Worm (Caenorhabditis elegans) whole organism, L1 larva: Measurements from ENCODE around the gene F46H6.5.

Experiments
- C34B4.2 ChIP-seq: sonication (generic microtip); optimal IDR thresholded peaks from 2 replicates; lab custom pipeline; 2017; ENCODE audit warnings: mild to moderate bottlenecking, missing genetic modification characterization, missing compliant biosample characterization
- F16B12.6 ChIP-seq: fragments of 150-350 bp; optimal IDR thresholded peaks from 2 replicates; lab custom pipeline; 2014; ENCODE audit warnings: missing biosample characterization, missing genetic modification characterization
- Y116A8C.19 ChIP-seq: sonication (generic microtip); optimal IDR thresholded peaks from 2 replicates; lab custom pipeline; 2016; ENCODE audit warnings: missing compliant biosample characterization, missing genetic modification characterization, borderline replicate concordance
- aha-1 ChIP-seq: fragments of 150-350 bp; optimal IDR thresholded peaks from 2 replicates; lab custom pipeline; 2014; ENCODE audit warnings: missing biosample characterization, missing genetic modification characterization
- alr-1 ChIP-seq: fragments of 200-800 bp; sonication (Bioruptor generic); optimal IDR thresholded peaks from 2 replicates; lab custom pipeline; 2018; ENCODE audit warnings: borderline replicate concordance, mild to moderate bottlenecking, missing genetic modification characterization, missing compliant biosample characterization
- ama-1 ChIP-seq: fragments of 150-350 bp; optimal IDR thresholded peaks from 2 replicates; lab custom pipeline; 2014
- ceh-8 ChIP-seq: fragments of 200-800 bp; sonication (Bioruptor generic); optimal IDR thresholded peaks from 2 replicates; lab custom pipeline; 2018; ENCODE audit warnings: mild to moderate bottlenecking, missing genetic modification characterization, moderate library complexity, missing compliant biosample characterization
- ceh-90 ChIP-seq: sonication (generic microtip); optimal IDR thresholded peaks from 2 replicates; lab custom pipeline; 2016; ENCODE audit warnings: missing genetic modification characterization, missing compliant biosample characterization
- dpl-1 ChIP-seq, 3 experiments: fragments of 150-350 bp in 2 of 3; sonication (generic microtip) in 1 of 3; optimal IDR thresholded peaks; 2 replicates each; lab custom pipeline; 2014 to 2017; ENCODE audit warnings: missing biosample characterization in 3 of 3, missing genetic modification characterization in 3 of 3, missing genetic modification reagents in 3 of 3
- efl-3 ChIP-seq: fragments of 200-800 bp; sonication (Bioruptor generic); optimal IDR thresholded peaks from 2 replicates; lab custom pipeline; 2018; ENCODE audit warnings: mild to moderate bottlenecking, missing genetic modification characterization, missing compliant biosample characterization
- egl-27 ChIP-seq, 2 experiments: fragments of 150-350 bp in 1 of 2; sonication (generic microtip); optimal IDR thresholded peaks; 3 replicates each; lab custom pipeline; 2017 to 2018; ENCODE audit warnings: missing biosample characterization in 2 of 2, missing genetic modification characterization in 2 of 2, missing genetic modification reagents in 2 of 2
- elt-3 ChIP-seq, 6 experiments: fragments of 150-350 bp in 1 of 6; sonication (generic microtip); optimal IDR thresholded peaks; 2 replicates each; lab custom pipeline; 2017 to 2018; ENCODE audit warnings: missing biosample characterization in 6 of 6, missing genetic modification characterization in 6 of 6, inconsistent platforms in 1 of 6
- ets-5 ChIP-seq: fragments of 200-800 bp; sonication (Bioruptor generic); IDR thresholded peaks from 2 replicates; pipeline ENCODE4 v1.3.6; 2022; ENCODE audit warnings: missing genetic modification characterization, missing compliant biosample characterization
- fkh-10 ChIP-seq: sonication (generic microtip); optimal IDR thresholded peaks from 2 replicates; lab custom pipeline; 2017; ENCODE audit warnings: missing biosample characterization, missing genetic modification reagents, missing genetic modification characterization
- fos-1 ChIP-seq: fragments of 150-350 bp; optimal IDR thresholded peaks from 2 replicates; lab custom pipeline; 2014; ENCODE audit warnings: missing biosample characterization, missing genetic modification characterization
- grh-1 ChIP-seq: fragments of 200-800 bp; sonication (Bioruptor generic); IDR thresholded peaks from 2 replicates; pipeline ENCODE4 v1.3.6; 2022; ENCODE audit warnings: missing genetic modification reagents, missing genetic modification characterization, missing compliant biosample characterization
- hlh-4 ChIP-seq: sonication (generic microtip); optimal IDR thresholded peaks from 2 replicates; lab custom pipeline; 2016; ENCODE audit warnings: mild to moderate bottlenecking, missing genetic modification characterization, missing compliant biosample characterization
- hpl-2 ChIP-seq: fragments of 150-350 bp; optimal IDR thresholded peaks from 2 replicates; lab custom pipeline; 2014; ENCODE audit warnings: missing biosample characterization, missing genetic modification reagents, missing genetic modification characterization
- isw-1 ChIP-seq: fragments of 200-800 bp; sonication (Bioruptor generic); IDR thresholded peaks from 2 replicates; pipeline ENCODE4 v1.3.6; 2022; ENCODE audit warnings: missing genetic modification characterization, missing compliant biosample characterization
- lin-14 ChIP-seq: fragments of 200-800 bp; sonication (Bioruptor generic); optimal IDR thresholded peaks from 2 replicates; lab custom pipeline; 2018; ENCODE audit warnings: mild to moderate bottlenecking, missing genetic modification characterization, moderate library complexity, missing compliant biosample characterization
- lin-35 ChIP-seq, 2 experiments: fragments of 150-350 bp; optimal IDR thresholded peaks; 2 replicates each; lab custom pipeline; 2014; ENCODE audit warnings: missing biosample characterization in 2 of 2, missing genetic modification characterization in 2 of 2, missing genetic modification reagents in 2 of 2
- lsy-2 ChIP-seq, 2 experiments: fragments of 150-350 bp; optimal IDR thresholded peaks; 2 replicates each; lab custom pipeline; 2014; ENCODE audit warnings: missing biosample characterization in 2 of 2, missing genetic modification characterization in 2 of 2
- mab-9 ChIP-seq: fragments of 200-800 bp; sonication (Bioruptor generic); IDR thresholded peaks from 2 replicates; pipeline ENCODE4 v1.3.6; 2022; ENCODE audit warnings: missing genetic modification reagents, missing genetic modification characterization, missing compliant biosample characterization
- mep-1 ChIP-seq: fragments of 150-350 bp; optimal IDR thresholded peaks from 2 replicates; lab custom pipeline; 2014; ENCODE audit warnings: missing biosample characterization, missing genetic modification characterization
- nhr-12 ChIP-seq: sonication (generic microtip); optimal IDR thresholded peaks from 2 replicates; lab custom pipeline; 2017; ENCODE audit warnings: missing biosample characterization, missing genetic modification characterization
- nhr-19 ChIP-seq: fragments of 200-800 bp; sonication (Bioruptor generic); conservative IDR thresholded peaks from 2 replicates; pipeline ENCODE4 v1.3.6; 2022; ENCODE audit warnings: missing genetic modification characterization, missing compliant biosample characterization
- nhr-20 ChIP-seq: sonication (generic microtip); optimal IDR thresholded peaks from 2 replicates; lab custom pipeline; 2016; ENCODE audit warnings: mild to moderate bottlenecking, missing genetic modification characterization, missing compliant biosample characterization
- nhr-28 ChIP-seq: fragments of 150-350 bp; optimal IDR thresholded peaks from 2 replicates; lab custom pipeline; 2014; ENCODE audit warnings: missing biosample characterization, missing genetic modification characterization
- nhr-47 ChIP-seq: sonication (generic microtip); optimal IDR thresholded peaks from 2 replicates; lab custom pipeline; 2016; ENCODE audit warnings: mild to moderate bottlenecking, missing genetic modification characterization, moderate library complexity, missing compliant biosample characterization
- nhr-71 ChIP-seq: sonication (generic microtip); optimal IDR thresholded peaks from 2 replicates; lab custom pipeline; 2016; ENCODE audit warnings: mild to moderate bottlenecking, missing genetic modification characterization, moderate library complexity, missing compliant biosample characterization
- nhr-85 ChIP-seq: sonication (generic microtip); peaks from one replicate; lab custom pipeline; 2016; ENCODE audit warnings: missing genetic modification characterization, inconsistent platforms, missing compliant biosample characterization
- nhr-90 ChIP-seq: sonication (generic microtip); optimal IDR thresholded peaks from 2 replicates; lab custom pipeline; 2016; ENCODE audit warnings: mild to moderate bottlenecking, missing genetic modification characterization, missing compliant biosample characterization; ENCODE audit not compliant: poor library complexity
- pax-3 ChIP-seq: fragments of 200-800 bp; sonication (Bioruptor generic); optimal IDR thresholded peaks from 2 replicates; lab custom pipeline; 2018; ENCODE audit warnings: mild to moderate bottlenecking, missing genetic modification characterization, moderate library complexity, missing compliant biosample characterization
- skn-1 ChIP-seq: fragments of 150-350 bp; optimal IDR thresholded peaks from 2 replicates; lab custom pipeline; 2014; ENCODE audit warnings: missing biosample characterization, missing genetic modification characterization
- snu-23 ChIP-seq: sonication (generic microtip); optimal IDR thresholded peaks from 2 replicates; lab custom pipeline; 2016; ENCODE audit warnings: missing genetic modification characterization, missing compliant biosample characterization
- sox-4 ChIP-seq: sonication (generic microtip); optimal IDR thresholded peaks from 2 replicates; lab custom pipeline; 2016; ENCODE audit warnings: missing genetic modification characterization, missing compliant biosample characterization
- swsn-7 ChIP-seq: sonication (generic microtip); optimal IDR thresholded peaks from 2 replicates; lab custom pipeline; 2016; ENCODE audit warnings: missing genetic modification characterization, missing compliant biosample characterization
- unc-130 ChIP-seq: fragments of 150-350 bp; optimal IDR thresholded peaks from 2 replicates; lab custom pipeline; 2017; ENCODE audit warnings: missing biosample characterization, missing genetic modification characterization, inconsistent platforms
- unc-30 ChIP-seq: sonication (generic microtip); optimal IDR thresholded peaks from 2 replicates; lab custom pipeline; 2017; ENCODE audit warnings: missing biosample characterization, missing genetic modification characterization
- unc-86 ChIP-seq: sonication (generic microtip); optimal IDR thresholded peaks from 2 replicates; lab custom pipeline; 2016; ENCODE audit warnings: missing genetic modification characterization, missing compliant biosample characterization
- unc-98 ChIP-seq: fragments of 200-800 bp; sonication (Bioruptor generic); IDR thresholded peaks from 2 replicates; pipeline ENCODE4 v1.3.6; 2022; ENCODE audit warnings: missing genetic modification characterization, missing compliant biosample characterization
- vab-15 ChIP-seq: sonication (generic microtip); optimal IDR thresholded peaks from 2 replicates; lab custom pipeline; 2017; ENCODE audit warnings: missing genotype, mild to moderate bottlenecking, missing genetic modification characterization, missing compliant biosample characterization
- xbp-1 ChIP-seq: sonication (generic microtip); optimal IDR thresholded peaks from 2 replicates; lab custom pipeline; 2016; ENCODE audit warnings: missing genetic modification characterization, missing compliant biosample characterization
- zag-1 ChIP-seq: fragments of 150-350 bp; optimal IDR thresholded peaks from 2 replicates; lab custom pipeline; 2014; ENCODE audit warnings: missing biosample characterization, missing genetic modification characterization
- ztf-4 ChIP-seq: fragments of 150-350 bp; optimal IDR thresholded peaks from 2 replicates; lab custom pipeline; 2014; ENCODE audit warnings: missing biosample characterization, missing genetic modification characterization

Gene F46H6.5

ce11 chrX:4521837-4522816 lies 30.1 kb upstream of the F46H6.5 start, which contains the start of gene C07A12.7 (continued):
- peak; percentile 54 for TF ChIP-seq skn-1
- no peak for TF ChIP-seq ceh-8 (GFP tag; lab: Kevin White, UChicago)
- no peak for TF ChIP-seq egl-27 (tag; optimal IDR thresholded peaks at IDR 0.05; lab: Kevin White, UChicago)
- TF ChIP-seq Y116A8C.19 (tag; lab: Kevin White, UChicago): no peak
- TF ChIP-seq nhr-47 (tag; lab: Kevin White, UChicago): peak; percentile 43
- TF ChIP-seq zag-1 (tag; lab: Kevin White, UChicago): no peak
- TF ChIP-seq snu-23 (GFP tag; lab: Kevin White, UChicago): peak; percentile 38
- peak; percentile 44 for TF ChIP-seq nhr-71 (tag; lab: Kevin White, UChicago)
- no peak for TF ChIP-seq dpl-1 (GFP tag; optimal IDR thresholded peaks at IDR 0.05; lab: Kevin White, UChicago)
- TF ChIP-seq mab-9 (GFP tag; lab: Robert Waterston, UW): no peak
- TF ChIP-seq swsn-7 (tag; lab: Kevin White, UChicago): peak; percentile 31
- TF ChIP-seq ceh-90 (tag; lab: Kevin White, UChicago): no peak
- TF ChIP-seq fkh-10 (GFP tag; lab: Kevin White, UChicago): no peak
- no peak for TF ChIP-seq C34B4.2 (tag; lab: Kevin White, UChicago)
- no peak for TF ChIP-seq efl-3 (GFP tag; lab: Kevin White, UChicago)
- TF ChIP-seq elt-3 (tag; optimal IDR thresholded peaks at IDR 0.05; lab: Kevin White, UChicago): peak in 2 of 6 experiments; percentile 19 to 61
- peak; percentile 28 for TF ChIP-seq nhr-20 (tag; lab: Kevin White, UChicago)

DNA sequence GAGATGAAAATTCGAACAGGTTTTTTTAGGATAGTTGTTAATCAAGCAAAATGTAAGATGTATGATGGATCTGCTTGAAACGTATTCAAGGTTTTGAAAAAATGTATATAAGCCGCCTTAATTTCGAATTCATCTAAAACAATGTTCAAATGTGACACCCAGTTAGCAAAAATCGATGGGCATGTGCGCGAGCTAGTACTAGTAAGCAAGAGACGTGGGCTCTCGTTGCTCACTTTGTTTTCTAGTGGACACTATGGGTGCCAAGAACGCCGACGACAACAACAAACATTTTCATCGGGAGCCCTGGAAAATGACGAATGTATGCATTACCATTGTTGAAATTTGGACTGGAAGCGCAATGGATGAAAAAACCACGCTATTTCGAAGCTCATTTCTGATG lies 29.2 kb upstream of the F46H6.5 start:
- TF ChIP-seq sox-4 (tag; lab: Kevin White, UChicago) (no peak), ceh-8 (GFP tag; lab: Kevin White, UChicago) (no peak), elt-3 (tag; optimal IDR thresholded peaks at IDR 0.05; lab: Kevin White, UChicago) (peak in 1 of 6 experiments; percentile 15), lin-14 (GFP tag; lab: Kevin White, UChicago) (peak; percentile 29), pax-3 (tag; lab: Kevin White, UChicago) (no peak), skn-1 (no peak), hpl-2 (GFP tag; lab: Kevin White, UChicago) (no peak), nhr-85 (no peak), unc-130 (tag; lab: Kevin White, UChicago) (no peak), alr-1 (no peak), vab-15 (tag; lab: Kevin White, UChicago) (no peak)

DNA sequence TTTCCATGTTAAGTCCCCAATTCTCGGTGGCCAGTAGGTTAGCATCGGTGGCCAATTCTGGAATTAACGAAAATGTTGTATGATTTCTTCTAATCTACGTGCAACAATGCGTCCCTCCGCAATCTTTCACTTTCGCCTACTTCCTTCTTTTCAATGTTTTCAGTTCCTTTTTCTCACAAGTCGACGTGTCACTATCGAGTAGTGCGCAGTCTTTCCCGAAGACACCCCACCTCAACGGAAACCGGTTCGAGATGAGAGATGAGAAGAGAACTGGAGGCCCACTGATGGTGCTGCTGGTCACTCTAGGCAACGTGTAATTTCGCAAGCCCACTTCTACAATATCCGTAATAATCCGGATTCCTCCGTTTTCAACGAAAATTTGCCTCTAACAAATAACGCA lies 28.0 kb upstream of the F46H6.5 start:
- no peak for TF ChIP-seq unc-30 (tag; lab: Kevin White, UChicago)
- TF ChIP-seq nhr-85: peak; percentile 74
- TF ChIP-seq elt-3 (tag; optimal IDR thresholded peaks at IDR 0.05; lab: Kevin White, UChicago): peak in 3 of 6 experiments; percentile 26 to 72 (median 41)
- TF ChIP-seq nhr-20 (tag; lab: Kevin White, UChicago): peak; percentile 36
- no peak for TF ChIP-seq nhr-90
- no peak for TF ChIP-seq nhr-28 (tag; lab: Kevin White, UChicago)
- TF ChIP-seq lsy-2 (tag; optimal IDR thresholded peaks at IDR 0.05; lab: Kevin White, UChicago): no peak
- no peak for TF ChIP-seq ets-5 (GFP tag; lab: Robert Waterston, UW)
- TF ChIP-seq unc-86: no peak
- no peak for TF ChIP-seq F16B12.6 (tag; lab: Kevin White, UChicago)
- no peak for TF ChIP-seq unc-98
- TF ChIP-seq nhr-12 (tag; lab: Kevin White, UChicago): no peak
- TF ChIP-seq snu-23 (GFP tag; lab: Kevin White, UChicago): peak; percentile 31
- TF ChIP-seq nhr-19 (GFP tag; lab: Robert Waterston, UW): no peak
- peak in 1 of 2 experiments; percentile 25 for TF ChIP-seq egl-27 (tag; optimal IDR thresholded peaks at IDR 0.05; lab: Kevin White, UChicago)
- TF ChIP-seq dpl-1 (GFP tag; optimal IDR thresholded peaks at IDR 0.05; lab: Kevin White, UChicago): no peak
- TF ChIP-seq ama-1 (lab: Kevin White, UChicago): no peak
- TF ChIP-seq lin-14 (GFP tag; lab: Kevin White, UChicago): peak; percentile 67
- TF ChIP-seq aha-1 (tag; lab: Kevin White, UChicago): no peak
- TF ChIP-seq ceh-90 (tag; lab: Kevin White, UChicago): no peak
- peak; percentile 5 for TF ChIP-seq ztf-4 (tag; lab: Kevin White, UChicago)
- peak in 1 of 2 experiments; percentile 19 for TF ChIP-seq lin-35 (GFP tag; optimal IDR thresholded peaks at IDR 0.05; lab: Kevin White, UChicago)
- peak; percentile 55 for TF ChIP-seq grh-1 (GFP tag; lab: Robert Waterston, UW)
- peak; percentile 16 for TF ChIP-seq nhr-71 (tag; lab: Kevin White, UChicago)
- no peak for TF ChIP-seq hlh-4
- peak; percentile 97 for TF ChIP-seq xbp-1 (tag; lab: Kevin White, UChicago)
- TF ChIP-seq isw-1: no peak
- TF ChIP-seq fos-1 (tag; lab: Kevin White, UChicago): no peak
- TF ChIP-seq mep-1 (tag; lab: Kevin White, UChicago): peak; percentile 33
